Fruit fly (Drosophila melanogaster) whole organism, adult: Measurements from ENCODE around the gene GC2.

ENCODE experiments used
- CG5204 ChIP-seq: fragments of 200-800 bp; sonication (Bioruptor generic); optimal IDR thresholded peaks from 2 replicates; lab custom pipeline; 2016; ENCODE audit warnings: missing biosample characterization, missing genetic modification characterization
- CG7045 ChIP-seq: fragments of 200-800 bp; sonication (Bioruptor generic); optimal IDR thresholded peaks from 2 replicates; lab custom pipeline; 2017; ENCODE audit warnings: missing biosample characterization, mild to moderate bottlenecking, missing genetic modification characterization
- Clk ChIP-seq: fragments of 200-800 bp; sonication (Bioruptor generic); optimal IDR thresholded peaks from 2 replicates; lab custom pipeline; 2017; ENCODE audit warnings: missing biosample characterization, missing genetic modification characterization
- cnc ChIP-seq, 2 experiments: fragments of >200 bp; optimal IDR thresholded peaks; 2 replicates each; lab custom pipeline; 2017
- kay ChIP-seq: fragments of 200-800 bp; sonication (Bioruptor generic); peaks from one replicate; lab custom pipeline; 2016; ENCODE audit warnings: missing biosample characterization, missing genetic modification characterization, borderline replicate concordance
- pad ChIP-seq: fragments of 200-800 bp; sonication (Bioruptor generic); optimal IDR thresholded peaks from 3 replicates; lab custom pipeline; 2017; ENCODE audit warnings: missing biosample characterization, missing genetic modification characterization, mild to moderate bottlenecking, moderate library complexity, missing genetic modification reagents

dm6 chr3R:11941116-11941515 lies 30.4 kb upstream of the GC2 start:
- TF ChIP-seq CG5204 (GFP tag; lab: Kevin White, UChicago): no peak
- TF ChIP-seq cnc (optimal IDR thresholded peaks at IDR 0.05; lab: Kevin White, UChicago): no peak
- no peak for TF ChIP-seq CG7045 (GFP tag; lab: Kevin White, UChicago)
- TF ChIP-seq kay (GFP tag; lab: Kevin White, UChicago): no peak
- TF ChIP-seq pad (GFP tag; lab: Kevin White, UChicago): no peak
- TF ChIP-seq Clk (GFP tag; lab: Kevin White, UChicago): no peak
